Worm (Caenorhabditis elegans) whole organism, early embryonic: ENCODE measurements around the gene exc-12.

ENCODE experiments used
- ceh-13 ChIP-seq: fragments of 200-800 bp; sonication (Bioruptor generic); optimal IDR thresholded peaks from 2 replicates; lab custom pipeline; 2018; ENCODE audit warnings: mild to moderate bottlenecking, missing genetic modification characterization, missing compliant biosample characterization
- ets-7 ChIP-seq: sonication (generic microtip); optimal IDR thresholded peaks from 2 replicates; lab custom pipeline; 2016; ENCODE audit warnings: missing genotype, missing genetic modification characterization, missing compliant biosample characterization
- hnd-1 ChIP-seq: sonication (generic microtip); optimal IDR thresholded peaks from 2 replicates; lab custom pipeline; 2016; ENCODE audit warnings: missing genetic modification characterization, missing compliant biosample characterization
- pes-1 ChIP-seq: fragments of 200-800 bp; sonication (Bioruptor generic); IDR thresholded peaks from 2 replicates; pipeline ENCODE4 v1.3.6; 2022; ENCODE audit warnings: missing genetic modification reagents, missing genetic modification characterization, missing compliant biosample characterization
- tra-4 ChIP-seq: sonication (generic microtip); optimal IDR thresholded peaks from 2 replicates; lab custom pipeline; 2017; ENCODE audit warnings: missing genetic modification characterization, missing compliant biosample characterization

- TF ChIP-seq pes-1 (no peak), ets-7 (tag; lab: Kevin White, UChicago) (no peak), hnd-1 (no peak), ceh-13 (GFP tag; lab: Kevin White, UChicago) (no peak), tra-4 (tag; lab: Kevin White, UChicago) (no peak)
Observed at ce11 chrIII:13561233-13561632, 9.0 kb downstream of the exc-12 start.
